Worm (Caenorhabditis elegans): ENCODE measurements around the gene T28D6.3.

DNA sequence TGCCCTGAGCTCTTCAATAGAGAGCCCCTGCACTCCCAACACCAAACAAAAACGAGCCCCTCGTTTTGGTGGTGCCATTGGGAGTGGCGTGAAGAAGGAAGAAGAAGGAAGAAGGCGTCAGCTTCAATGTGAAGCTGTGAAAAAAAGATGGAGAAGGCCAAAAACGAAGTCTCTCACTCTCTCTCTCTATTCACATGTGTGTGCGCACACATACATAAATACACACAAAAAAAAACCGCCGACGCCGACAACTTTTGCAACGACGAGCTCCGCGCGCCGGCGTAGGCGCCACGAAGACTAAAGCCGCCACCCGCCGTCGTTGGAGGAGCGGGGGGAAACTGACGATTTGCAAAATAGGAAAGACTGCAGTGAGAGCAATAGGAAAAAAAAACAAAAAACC lies 30.5 kb upstream of the T28D6.3 start:
- no peak for TF ChIP-seq pha-4 (tag; optimal IDR thresholded peaks at IDR 0.05)
- no peak for TF ChIP-seq drap-1 (GFP tag; optimal IDR thresholded peaks at IDR 0.05)
- no peak for TF ChIP-seq mep-1 (tag; optimal IDR thresholded peaks at IDR 0.05)
- no peak for TF ChIP-seq sem-2 (GFP tag; optimal IDR thresholded peaks at IDR 0.05)
- TF ChIP-seq nhr-76 (tag; optimal IDR thresholded peaks at IDR 0.05) = no peak
- no peak for TF ChIP-seq unc-39 (tag; optimal IDR thresholded peaks at IDR 0.05)
- TF ChIP-seq lsy-2 (tag; optimal IDR thresholded peaks at IDR 0.05) = no peak
- no peak for TF ChIP-seq nhr-12 (tag; optimal IDR thresholded peaks at IDR 0.05)
- TF ChIP-seq lin-13 (tag; optimal IDR thresholded peaks at IDR 0.05) = no peak
- no peak for TF ChIP-seq cnd-1 (tag; optimal IDR thresholded peaks at IDR 0.05)
- no peak for TF ChIP-seq snpc-4 (tag; optimal IDR thresholded peaks at IDR 0.05)
- TF ChIP-seq ham-2 (GFP tag; optimal IDR thresholded peaks at IDR 0.05) = no peak
- no peak for TF ChIP-seq sptf-1 (tag; optimal IDR thresholded peaks at IDR 0.05)

All from whole organism, mixed stage, embryonic.